Fruit fly (Drosophila melanogaster): ENCODE results near the gene spartin.

Gene spartin

DNA sequence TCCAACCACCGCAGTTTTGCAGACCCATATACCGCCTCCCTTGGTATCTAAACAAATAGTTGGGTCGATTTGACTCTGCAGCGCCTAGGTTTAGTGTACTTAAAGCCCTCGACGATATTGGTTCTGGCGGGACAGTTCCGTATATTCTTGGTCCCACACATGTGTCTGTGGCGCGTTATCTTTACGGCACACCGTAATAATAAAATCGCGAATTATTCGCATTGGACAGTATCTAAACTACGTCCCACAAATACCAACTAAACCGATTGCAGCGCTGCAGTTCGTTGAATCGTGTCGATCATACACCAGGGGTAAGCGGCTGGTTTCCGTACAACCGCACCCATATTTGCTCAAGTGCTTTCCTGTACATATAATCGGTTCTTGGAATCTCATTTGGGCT lies 51.5 kb downstream of the spartin start:
- TF ChIP-seq zf30C (GFP tag; optimal IDR thresholded peaks at IDR 0.05), result no peak
- no peak for TF ChIP-seq tna (GFP tag; IDR thresholded peaks at IDR 0.05; ENCODE audit: partially characterized antibody)

All from whole organism, embryonic.